Fruit fly (Drosophila melanogaster) whole organism, adult: Measurements from ENCODE around the gene Mcm5.

Source experiments
- CG11617 ChIP-seq: fragments of 200-800 bp; sonication (Bioruptor generic); optimal IDR thresholded peaks from 2 replicates; lab custom pipeline; 2017; ENCODE audit warnings: mild to moderate bottlenecking, missing biosample characterization, missing genetic modification reagents, missing genetic modification characterization
- CG33017 ChIP-seq: fragments of 200-800 bp; sonication (Bioruptor generic); optimal IDR thresholded peaks from 2 replicates; lab custom pipeline; 2018; ENCODE audit warnings: missing biosample characterization, mild to moderate bottlenecking, missing genetic modification characterization, moderate library complexity
- Clk ChIP-seq: fragments of 200-800 bp; sonication (Bioruptor generic); optimal IDR thresholded peaks from 2 replicates; lab custom pipeline; 2017; ENCODE audit warnings: missing biosample characterization, missing genetic modification characterization
- kay ChIP-seq: fragments of 200-800 bp; sonication (Bioruptor generic); peaks from one replicate; lab custom pipeline; 2016; ENCODE audit warnings: missing biosample characterization, missing genetic modification characterization, borderline replicate concordance
- pad ChIP-seq: fragments of 200-800 bp; sonication (Bioruptor generic); optimal IDR thresholded peaks from 3 replicates; lab custom pipeline; 2017; ENCODE audit warnings: missing biosample characterization, missing genetic modification characterization, mild to moderate bottlenecking, moderate library complexity, missing genetic modification reagents
- toe ChIP-seq: fragments of 200-800 bp; sonication (Bioruptor generic); optimal IDR thresholded peaks from 2 replicates; lab custom pipeline; 2016; ENCODE audit warnings: missing biosample characterization, missing genetic modification characterization

DNA sequence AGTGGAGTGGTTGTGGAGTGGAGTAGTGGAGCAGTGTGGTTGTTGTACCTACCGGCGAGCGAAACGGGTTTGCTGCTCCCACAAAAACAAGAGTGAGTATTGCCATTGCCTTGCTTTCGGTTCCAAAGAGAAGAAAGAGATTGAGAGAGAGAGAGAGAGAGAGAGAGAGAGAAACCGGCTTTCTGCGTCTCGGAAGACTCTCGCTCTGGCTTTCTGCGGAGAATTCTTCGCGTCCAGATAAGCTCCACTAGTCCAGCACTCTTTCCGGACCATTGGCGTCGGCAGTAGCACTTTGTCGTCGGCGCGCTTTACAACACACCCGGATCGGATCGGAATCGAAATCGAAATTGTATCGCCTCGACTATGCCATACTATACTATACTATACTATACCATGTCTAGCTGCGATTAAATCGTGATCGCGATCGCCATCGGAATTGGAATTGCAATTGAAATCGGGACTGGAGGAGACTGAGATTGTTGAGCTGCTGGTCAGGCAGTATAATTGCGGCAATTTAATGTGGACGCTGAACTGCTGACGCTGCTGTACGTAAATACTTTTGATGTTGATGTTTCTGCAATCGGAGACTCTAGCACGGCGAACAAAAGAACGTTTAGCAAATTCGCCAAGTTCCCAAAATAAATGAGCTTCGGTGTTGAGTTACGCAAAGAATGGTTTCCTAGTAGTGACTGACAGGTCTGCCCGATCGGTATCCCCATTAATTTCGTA, 38.6 kb downstream of the Mcm5 start, which contains the start of gene Cad86C:
- TF ChIP-seq Clk (GFP tag; lab: Kevin White, UChicago) = no peak
- no peak for TF ChIP-seq pad (GFP tag; lab: Kevin White, UChicago)
- TF ChIP-seq toe = no peak
- TF ChIP-seq kay (GFP tag; lab: Kevin White, UChicago) = no peak
- TF ChIP-seq CG11617 = no peak
- TF ChIP-seq CG33017 = no peak
